Worm (Caenorhabditis elegans) whole organism, L4 larva: ENCODE data around the gene sra-2.

Experiments used
- ZK546.5 ChIP-seq, 2 experiments: sonication (generic microtip); optimal IDR thresholded peaks; 2 replicates each; lab custom pipeline; 2017; ENCODE audit warnings: missing biosample characterization in 2 of 2, missing genetic modification characterization in 2 of 2
- ceh-28 ChIP-seq: fragments of 150-350 bp; optimal IDR thresholded peaks from 2 replicates; lab custom pipeline; 2014; ENCODE audit warnings: missing biosample characterization, missing genetic modification reagents, missing genetic modification characterization
- ceh-62 ChIP-seq: sonication (generic microtip); optimal IDR thresholded peaks from 2 replicates; lab custom pipeline; 2017; ENCODE audit warnings: missing biosample characterization, missing genetic modification characterization
- dmd-9 ChIP-seq: fragments of 200-800 bp; sonication (Bioruptor generic); IDR thresholded peaks from 2 replicates; pipeline ENCODE4 v1.3.6; 2022; ENCODE audit warnings: missing genetic modification reagents, missing genetic modification characterization, missing compliant biosample characterization
- lsy-2 ChIP-seq, 2 experiments: fragments of 150-350 bp in 1 of 2; sonication (generic microtip) in 1 of 2; optimal IDR thresholded peaks; 2 replicates each; lab custom pipeline; 2014 to 2017; ENCODE audit warnings: missing biosample characterization in 2 of 2, missing genetic modification characterization in 2 of 2
- mxl-3 ChIP-seq: fragments of 200-800 bp; sonication (Bioruptor generic); optimal IDR thresholded peaks from 2 replicates; lab custom pipeline; 2018; ENCODE audit warnings: mild to moderate bottlenecking, missing genetic modification characterization, missing compliant biosample characterization
- nhr-25 ChIP-seq: sonication (generic microtip); optimal IDR thresholded peaks from 2 replicates; lab custom pipeline; 2017; ENCODE audit warnings: missing genetic modification characterization, mild to moderate bottlenecking, missing compliant biosample characterization, antibody characterized with exemption, moderate library complexity, borderline replicate concordance; ENCODE audit not compliant: insufficient read depth
- skn-1 ChIP-seq: fragments of 150-350 bp; optimal IDR thresholded peaks from 2 replicates; lab custom pipeline; 2014; ENCODE audit warnings: missing biosample characterization, missing genetic modification characterization
- snpc-4 ChIP-seq: fragments of 150-350 bp; optimal IDR thresholded peaks from 2 replicates; lab custom pipeline; 2014; ENCODE audit warnings: missing biosample characterization, missing genetic modification characterization
- unc-39 ChIP-seq: sonication (generic microtip); optimal IDR thresholded peaks from 2 replicates; lab custom pipeline; 2017; ENCODE audit warnings: missing biosample characterization, missing genetic modification characterization
- zfp-2 ChIP-seq: sonication (generic microtip); optimal IDR thresholded peaks from 2 replicates; lab custom pipeline; 2016; ENCODE audit warnings: mild to moderate bottlenecking, missing genetic modification characterization, missing compliant biosample characterization

DNA sequence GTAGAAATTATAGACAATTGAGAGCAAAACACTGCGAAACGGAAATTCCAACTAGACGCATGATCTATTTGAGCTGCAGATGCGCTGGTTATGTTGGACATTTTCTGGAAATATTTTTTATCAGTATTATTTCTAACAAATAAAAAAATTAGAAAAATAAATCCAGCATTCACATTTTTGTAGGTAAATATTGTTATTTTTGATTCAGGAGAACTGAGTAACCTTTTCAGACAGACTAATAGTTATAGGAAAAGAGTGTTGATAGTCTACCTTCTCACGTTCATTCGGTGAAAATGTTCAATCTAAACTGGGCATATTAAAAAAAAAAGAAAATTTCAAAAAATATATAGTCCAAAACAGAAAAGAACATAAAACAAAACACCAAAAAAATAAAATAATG, 7.0 kb upstream of the sra-2 start, which contains the start of gene sra-1:
- TF ChIP-seq snpc-4: no peak
- no peak for TF ChIP-seq lsy-2 (tag; optimal IDR thresholded peaks at IDR 0.05; lab: Kevin White, UChicago)
- TF ChIP-seq nhr-25 (tag; lab: Kevin White, UChicago): no peak
- TF ChIP-seq ceh-28: no peak
- no peak for TF ChIP-seq skn-1 (tag; lab: Kevin White, UChicago)
- TF ChIP-seq mxl-3 (GFP tag; lab: Kevin White, UChicago): no peak
- no peak for TF ChIP-seq ZK546.5 (tag; optimal IDR thresholded peaks at IDR 0.05; lab: Kevin White, UChicago)
- no peak for TF ChIP-seq ceh-62 (tag; lab: Kevin White, UChicago)
- no peak for TF ChIP-seq dmd-9 (GFP tag; lab: Robert Waterston, UW)
- no peak for TF ChIP-seq zfp-2 (tag; lab: Kevin White, UChicago)
- no peak for TF ChIP-seq unc-39
